Fruit fly (Drosophila melanogaster): Measurements from ENCODE around the gene CG34132.

CG34132 gene

DNA sequence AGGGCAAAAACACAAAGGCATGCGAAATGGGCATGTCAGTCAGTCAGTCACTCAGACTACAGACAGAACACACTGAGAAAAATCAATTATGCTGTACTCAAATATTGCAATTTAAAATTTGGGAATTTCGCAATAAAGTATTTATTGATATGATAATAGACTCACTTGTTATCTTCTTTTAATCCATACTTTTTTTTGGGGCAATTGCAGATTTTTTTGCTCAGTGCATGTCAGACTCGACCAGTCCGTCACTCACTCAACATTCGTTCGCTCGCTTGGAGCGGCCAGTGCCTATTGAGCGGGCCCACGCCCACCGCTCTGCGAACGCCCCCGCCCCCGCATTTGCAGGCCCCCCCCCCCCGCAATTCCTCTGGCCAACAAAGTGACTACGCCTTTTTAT lies 31.1 kb downstream of the CG34132 start (continued):
- TF ChIP-seq CoRest (tag; optimal IDR thresholded peaks at IDR 0.05) (peak; percentile 67), CG18619 (GFP tag; optimal IDR thresholded peaks at IDR 0.05) (peak; percentile 69), CG8281 (tag; optimal IDR thresholded peaks at IDR 0.05) (no peak), CG30020 (tag; optimal IDR thresholded peaks at IDR 0.05) (no peak), btn (GFP tag; optimal IDR thresholded peaks at IDR 0.05) (no peak), CG2678 (tag; optimal IDR thresholded peaks at IDR 0.05) (peak; percentile 42), chm (GFP tag; IDR thresholded peaks at IDR 0.05) (no peak), CG2199 (GFP tag; IDR thresholded peaks at IDR 0.05) (no peak), seq (GFP tag; IDR thresholded peaks at IDR 0.05) (peak; percentile 86), vfl (GFP tag; optimal IDR thresholded peaks at IDR 0.05) (no peak), Deaf1 (tag; optimal IDR thresholded peaks at IDR 0.05) (no peak), gfzf (GFP tag; optimal IDR thresholded peaks at IDR 0.05) (no peak), hb (GFP tag; IDR thresholded peaks at IDR 0.05; ENCODE audit: partially characterized antibody) (no peak), wor (GFP tag; IDR thresholded peaks at IDR 0.05) (peak; percentile 77), en (GFP tag; optimal IDR thresholded peaks at IDR 0.05) (no peak), odd (GFP tag; optimal IDR thresholded peaks at IDR 0.05) (peak; percentile 54), CG14050 (GFP tag; IDR thresholded peaks at IDR 0.05) (peak; percentile 78), CG11723 (GFP tag; optimal IDR thresholded peaks at IDR 0.05) (peak; percentile 30), al (GFP tag; IDR thresholded peaks at IDR 0.05) (peak; percentile 67), NC2β (GFP tag; optimal IDR thresholded peaks at IDR 0.05) (peak; percentile 32), ems (GFP tag; optimal IDR thresholded peaks at IDR 0.05) (no peak), NC2α (GFP tag; optimal IDR thresholded peaks at IDR 0.05) (no peak), jigr1 (GFP tag; IDR thresholded peaks at IDR 0.05) (no peak), CG17829 (tag; optimal IDR thresholded peaks at IDR 0.05) (no peak), CG31388 (GFP tag; optimal IDR thresholded peaks at IDR 0.05) (no peak), CG10267 (tag; optimal IDR thresholded peaks at IDR 0.05) (peak; percentile 18), yki (optimal IDR thresholded peaks at IDR 0.05) (no peak), CG14860 (GFP tag; IDR thresholded peaks at IDR 0.05; ENCODE audit: partially characterized antibody) (no peak), HLH4C (GFP tag; IDR thresholded peaks at IDR 0.05; ENCODE audit: partially characterized antibody) (no peak), CG1233 (GFP tag; optimal IDR thresholded peaks at IDR 0.05) (no peak), CG7786 (GFP tag; optimal IDR thresholded peaks at IDR 0.05) (peak; percentile 59), CG7271 (tag; optimal IDR thresholded peaks at IDR 0.05) (no peak), Bteb2 (GFP tag; optimal IDR thresholded peaks at IDR 0.05) (no peak), Dbx (GFP tag; IDR thresholded peaks at IDR 0.05) (peak; percentile 76; the same call in 2 of the 3 replicates), CG7839 (tag; optimal IDR thresholded peaks at IDR 0.05) (peak; percentile 69), pros (GFP tag; optimal IDR thresholded peaks at IDR 0.05) (no peak), Ssrp (tag; optimal IDR thresholded peaks at IDR 0.05) (peak; percentile 51), cad (GFP tag; optimal IDR thresholded peaks at IDR 0.05) (no peak), CG10565 (GFP tag; optimal IDR thresholded peaks at IDR 0.05) (no peak), CG6813 (GFP tag; optimal IDR thresholded peaks at IDR 0.05) (no peak), dan (GFP tag; IDR thresholded peaks at IDR 0.05) (no peak), pan (optimal IDR thresholded peaks at IDR 0.05) (no peak), pan (GFP tag; optimal IDR thresholded peaks at IDR 0.05 in 1 of 2, IDR thresholded peaks at IDR 0.05 in 1 of 2) (peak in 1 of 2 experiments; percentile 80), pita (GFP tag; optimal IDR thresholded peaks at IDR 0.05) (no peak), CG3281 (GFP tag; optimal IDR thresholded peaks at IDR 0.05) (no peak), crp (GFP tag; optimal IDR thresholded peaks at IDR 0.05) (peak in 1 of 2 experiments; percentile 1), sim (GFP tag; IDR thresholded peaks at IDR 0.05) (peak; percentile 46; the same call in 1 of the 2 replicates), dysf (GFP tag; IDR thresholded peaks at IDR 0.05) (peak; percentile 85), CG8944 (GFP tag; optimal IDR thresholded peaks at IDR 0.05) (peak; percentile 50), sens (GFP tag) (peak; percentile 75), ash1 (GFP tag; optimal IDR thresholded peaks at IDR 0.05) (no peak), sr (GFP tag; IDR thresholded peaks at IDR 0.05) (peak; percentile 93)

All from whole organism, embryonic.